Fruit fly (Drosophila melanogaster): Measurements from ENCODE around the gene CG4793.

Gene CG4793

dm6 chr2L:15911591-15912007, 11.6 kb upstream of the CG4793 start:
- TF ChIP-seq CG5204 (GFP tag; optimal IDR thresholded peaks at IDR 0.05) (no peak), CG7101 (tag; optimal IDR thresholded peaks at IDR 0.05) (no peak), CG33017 (tag; optimal IDR thresholded peaks at IDR 0.05) (no peak), CG7045 (GFP tag; optimal IDR thresholded peaks at IDR 0.05) (no peak), Mnt (GFP tag; optimal IDR thresholded peaks at IDR 0.05) (no peak), Hr96 (GFP tag; optimal IDR thresholded peaks at IDR 0.05) (no peak), cic (GFP tag; optimal IDR thresholded peaks at IDR 0.05) (no peak), toe (GFP tag; optimal IDR thresholded peaks at IDR 0.05) (no peak), CG12768 (GFP tag; optimal IDR thresholded peaks at IDR 0.05) (no peak), Crg-1 (GFP tag; optimal IDR thresholded peaks at IDR 0.05) (no peak)

DNA sequence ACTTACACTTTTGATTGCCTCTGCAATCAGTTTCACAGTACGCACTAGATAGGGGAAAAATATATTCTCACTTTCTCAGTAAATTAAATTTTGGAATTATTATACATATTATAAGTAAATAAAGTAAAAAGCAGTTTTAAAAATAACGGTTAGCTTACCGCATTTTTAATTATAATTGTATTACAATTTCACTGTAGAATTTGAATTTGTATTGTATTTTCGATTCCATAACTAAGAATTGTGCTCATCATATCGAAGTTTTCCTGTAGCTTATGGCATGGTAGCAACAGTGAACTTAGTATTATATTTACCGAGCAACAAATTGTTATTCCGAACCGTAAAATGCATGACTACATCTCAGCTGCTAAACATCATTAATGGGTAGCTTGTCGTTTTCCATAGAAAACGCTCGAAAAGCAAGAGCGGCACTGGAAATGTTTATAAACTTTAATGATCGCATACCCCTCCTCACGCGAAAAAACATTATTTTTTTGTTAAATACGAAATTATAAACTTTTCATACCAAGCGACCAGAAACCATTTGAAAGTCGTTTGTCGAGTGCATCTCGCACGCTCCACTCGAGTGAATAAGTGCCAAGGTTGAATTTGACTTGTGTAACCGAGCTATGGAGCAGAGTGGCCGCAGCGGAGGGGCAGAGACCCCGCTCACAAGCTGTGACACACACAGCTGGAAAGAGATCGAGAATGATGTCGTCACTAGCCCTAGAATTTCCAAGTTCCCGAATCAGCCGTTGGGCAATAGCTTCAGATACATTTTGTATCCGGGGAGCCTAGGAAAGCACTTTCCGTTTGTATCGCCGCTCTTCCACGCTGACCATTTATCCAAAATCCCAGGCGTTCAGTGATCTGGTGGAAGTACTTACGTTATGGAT, 10.9 kb upstream of the CG4793 start:
- TF ChIP-seq bab1 (GFP tag; optimal IDR thresholded peaks at IDR 0.05) (peak; percentile 93), pad (GFP tag; optimal IDR thresholded peaks at IDR 0.05) (peak; percentile 77), Crg-1 (GFP tag; optimal IDR thresholded peaks at IDR 0.05) (peak; percentile 84), tj (GFP tag; optimal IDR thresholded peaks at IDR 0.05) (peak; percentile 91), CG5204 (GFP tag; optimal IDR thresholded peaks at IDR 0.05) (peak; percentile 76), cic (GFP tag; optimal IDR thresholded peaks at IDR 0.05) (peak; percentile 38), CG1620 (GFP tag; optimal IDR thresholded peaks at IDR 0.05) (peak; percentile 32), CG14711 (tag; optimal IDR thresholded peaks at IDR 0.05) (peak; percentile 88), Clk (GFP tag; optimal IDR thresholded peaks at IDR 0.05) (peak; percentile 69), CG7045 (GFP tag; optimal IDR thresholded peaks at IDR 0.05) (peak; percentile 91), kay (GFP tag; ENCODE audit: borderline replicate concordance) (peak; percentile 98), ovo (GFP tag; optimal IDR thresholded peaks at IDR 0.05) (no peak), Mnt (GFP tag; optimal IDR thresholded peaks at IDR 0.05) (peak; percentile 33), CG11617 (GFP tag; optimal IDR thresholded peaks at IDR 0.05) (peak; percentile 92), CG7101 (tag; optimal IDR thresholded peaks at IDR 0.05) (peak; percentile 93), cnc (optimal IDR thresholded peaks at IDR 0.05) (no peak), CG12768 (GFP tag; optimal IDR thresholded peaks at IDR 0.05) (peak; percentile 90), Hr96 (GFP tag; optimal IDR thresholded peaks at IDR 0.05) (peak; percentile 38), toe (GFP tag; optimal IDR thresholded peaks at IDR 0.05) (peak; percentile 65), CG33017 (tag; optimal IDR thresholded peaks at IDR 0.05) (peak; percentile 93)

- TF ChIP-seq CG33017 (tag; optimal IDR thresholded peaks at IDR 0.05) (peak; percentile 51), ovo (GFP tag; optimal IDR thresholded peaks at IDR 0.05) (peak; percentile 99), Mnt (GFP tag; optimal IDR thresholded peaks at IDR 0.05) (peak; percentile 93), bab1 (GFP tag; optimal IDR thresholded peaks at IDR 0.05) (no peak), CG1620 (GFP tag; optimal IDR thresholded peaks at IDR 0.05) (no peak), CG14711 (tag; optimal IDR thresholded peaks at IDR 0.05) (peak; percentile 57), CG7045 (GFP tag; optimal IDR thresholded peaks at IDR 0.05) (peak; percentile 43), kay (GFP tag; ENCODE audit: borderline replicate concordance) (peak; percentile 77), Crg-1 (GFP tag; optimal IDR thresholded peaks at IDR 0.05) (no peak), CG5204 (GFP tag; optimal IDR thresholded peaks at IDR 0.05) (no peak), Hr96 (GFP tag; optimal IDR thresholded peaks at IDR 0.05) (no peak), pad (GFP tag; optimal IDR thresholded peaks at IDR 0.05) (peak; percentile 71), CG12768 (GFP tag; optimal IDR thresholded peaks at IDR 0.05) (no peak), CG7101 (tag; optimal IDR thresholded peaks at IDR 0.05) (peak; percentile 49), toe (GFP tag; optimal IDR thresholded peaks at IDR 0.05) (peak; percentile 39), tj (GFP tag; optimal IDR thresholded peaks at IDR 0.05) (no peak), cic (GFP tag; optimal IDR thresholded peaks at IDR 0.05) (peak; percentile 90), Clk (GFP tag; optimal IDR thresholded peaks at IDR 0.05) (no peak), CG11617 (GFP tag; optimal IDR thresholded peaks at IDR 0.05) (peak; percentile 63), cnc (optimal IDR thresholded peaks at IDR 0.05) (no peak)
Observed at dm6 chr2L:15912901-15913673, 10.1 kb upstream of the CG4793 start.

DNA sequence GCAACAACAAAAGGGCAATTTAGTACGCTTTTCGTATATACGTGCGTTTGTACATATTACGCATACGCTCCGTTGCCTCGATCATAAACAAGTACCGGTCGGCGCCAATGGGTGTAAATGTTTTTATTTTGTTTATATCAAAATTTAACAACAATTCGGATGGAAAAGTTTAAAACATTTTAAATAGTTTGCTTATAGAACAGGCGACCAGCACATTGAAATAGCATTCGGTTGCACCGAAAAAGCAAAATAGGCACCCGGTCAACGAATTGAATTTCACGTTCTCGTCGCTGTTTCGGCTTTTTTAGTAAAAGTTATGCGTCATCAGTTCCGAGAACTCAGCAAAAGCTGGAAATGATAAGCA, 9.5 kb upstream of the CG4793 start:
- TF ChIP-seq pad (GFP tag; optimal IDR thresholded peaks at IDR 0.05) (no peak), tj (GFP tag; optimal IDR thresholded peaks at IDR 0.05) (peak; percentile 83), bab1 (GFP tag; optimal IDR thresholded peaks at IDR 0.05) (peak; percentile 36), cic (GFP tag; optimal IDR thresholded peaks at IDR 0.05) (peak; percentile 14)

DNA sequence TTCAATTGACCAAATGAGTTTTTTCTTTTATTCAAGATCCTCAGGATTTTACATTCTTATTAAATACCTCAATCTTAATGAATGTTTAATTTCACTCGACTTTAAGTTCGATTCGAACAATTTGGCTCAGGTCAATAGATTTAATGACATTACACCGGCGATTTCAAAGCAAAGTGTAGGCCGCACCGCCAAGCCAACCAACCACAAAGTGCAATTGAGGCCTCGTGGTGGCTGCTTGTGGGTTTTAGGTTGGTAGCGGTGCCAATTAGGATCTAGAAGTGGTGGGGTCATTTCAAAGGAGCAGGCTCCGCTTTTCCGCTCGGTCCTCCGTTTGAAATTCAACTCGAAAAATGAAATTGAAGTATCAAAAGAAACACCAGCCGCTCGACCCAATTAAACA, 6.6 kb upstream of the CG4793 start, which contains the start of gene CG13244:
CG13244 (plus strand) TSS at position 301 of the 400 bp plus-strand sequence.
- TF ChIP-seq kay (GFP tag; ENCODE audit: borderline replicate concordance) (no peak), cic (GFP tag; optimal IDR thresholded peaks at IDR 0.05) (no peak), CG11617 (GFP tag; optimal IDR thresholded peaks at IDR 0.05) (no peak), Hr96 (GFP tag; optimal IDR thresholded peaks at IDR 0.05) (no peak), CG7101 (tag; optimal IDR thresholded peaks at IDR 0.05) (no peak), cnc (optimal IDR thresholded peaks at IDR 0.05) (no peak), ovo (GFP tag; optimal IDR thresholded peaks at IDR 0.05) (no peak), CG14711 (tag; optimal IDR thresholded peaks at IDR 0.05) (no peak), toe (GFP tag; optimal IDR thresholded peaks at IDR 0.05) (no peak)

Measured in whole organism, adult.